Fruit fly (Drosophila melanogaster) whole organism, prepupa: ENCODE measurements around the gene CG3288.

Source experiments
- CG10631 ChIP-seq: fragments of 200-800 bp; sonication (Bioruptor generic); optimal IDR thresholded peaks from 2 replicates; lab custom pipeline; 2016; ENCODE audit warnings: missing biosample characterization, missing genetic modification characterization
- CG1621 ChIP-seq: fragments of 200-800 bp; sonication (Bioruptor generic); optimal IDR thresholded peaks from 3 replicates; lab custom pipeline; 2018; ENCODE audit warnings: missing biosample characterization, mild to moderate bottlenecking, missing genetic modification characterization
- CG31627 ChIP-seq: fragments of 200-800 bp; sonication (Bioruptor generic); optimal IDR thresholded peaks from 3 replicates; lab custom pipeline; 2016; ENCODE audit warnings: missing biosample characterization, missing genetic modification characterization
- CG32006 ChIP-seq: fragments of 200-800 bp; sonication (Bioruptor generic); optimal IDR thresholded peaks from 3 replicates; lab custom pipeline; 2017; ENCODE audit warnings: missing biosample characterization, mild to moderate bottlenecking, missing genetic modification characterization
- CG3919 ChIP-seq: fragments of 200-800 bp; sonication (Bioruptor generic); optimal IDR thresholded peaks from 3 replicates; lab custom pipeline; 2016; ENCODE audit warnings: missing biosample characterization, missing genetic modification characterization
- CG6808 ChIP-seq: fragments of 200-800 bp; sonication (Bioruptor generic); optimal IDR thresholded peaks from 3 replicates; lab custom pipeline; 2017; ENCODE audit warnings: missing biosample characterization, missing genetic modification characterization, mild to moderate bottlenecking, moderate library complexity, missing genetic modification reagents
- CG8632 ChIP-seq: fragments of 200-800 bp; sonication (Bioruptor generic); optimal IDR thresholded peaks from 3 replicates; lab custom pipeline; 2016; ENCODE audit warnings: missing biosample characterization, missing genetic modification characterization
- Gug ChIP-seq: fragments of 200-800 bp; sonication (Bioruptor generic); IDR thresholded peaks from 2 replicates; pipeline ENCODE4 v1.3.6; 2022; ENCODE audit warnings: missing biosample characterization, missing genetic modification characterization
- OdsH ChIP-seq: fragments of 200-800 bp; sonication (Bioruptor generic); optimal IDR thresholded peaks from 3 replicates; lab custom pipeline; 2016; ENCODE audit warnings: missing biosample characterization, missing genetic modification characterization
- cyc ChIP-seq: fragments of 200-800 bp; sonication (Bioruptor generic); optimal IDR thresholded peaks from 3 replicates; lab custom pipeline; 2016; ENCODE audit warnings: missing biosample characterization, missing genetic modification characterization
- dsx ChIP-seq: fragments of 200-800 bp; optimal IDR thresholded peaks from 3 replicates; lab custom pipeline; 2019; ENCODE audit warnings: missing biosample characterization, mild to moderate bottlenecking, missing genetic modification characterization, moderate library complexity; ENCODE audit not compliant: poor library complexity, severe bottlenecking
- fkh ChIP-seq: fragments of 200-800 bp; sonication (Bioruptor generic); optimal IDR thresholded peaks from 3 replicates; lab custom pipeline; 2017; ENCODE audit warnings: missing biosample characterization, mild to moderate bottlenecking, missing genetic modification characterization, moderate library complexity
- net ChIP-seq: fragments of 200-800 bp; sonication (Bioruptor generic); optimal IDR thresholded peaks from 3 replicates; lab custom pipeline; 2016; ENCODE audit warnings: missing biosample characterization, missing genetic modification characterization

DNA sequence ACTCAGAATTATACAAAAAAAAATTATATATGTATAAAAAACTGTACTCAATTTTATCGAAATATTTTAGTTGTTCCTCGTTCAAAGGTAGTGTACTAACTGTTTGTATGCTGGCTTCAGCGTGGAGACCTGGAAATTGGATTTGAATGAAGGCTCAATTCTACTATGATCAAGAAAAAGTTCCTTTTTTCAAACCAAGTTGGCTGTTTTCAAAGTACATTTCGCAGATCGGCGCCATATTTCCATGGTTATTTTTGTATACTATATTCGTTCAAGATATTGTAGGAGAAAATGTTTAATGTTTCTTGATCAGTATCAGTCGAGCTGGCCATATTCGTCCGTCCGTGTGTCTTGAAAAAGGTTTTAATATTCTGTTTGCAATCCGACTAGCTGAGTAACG, 18.1 kb upstream of the CG3288 start, which contains the start of gene Mst77F:
- no peak for TF ChIP-seq CG3919 (GFP tag; lab: Kevin White, UChicago)
- TF ChIP-seq cyc, result no peak
- TF ChIP-seq CG8632 (GFP tag; lab: Kevin White, UChicago), result no peak
- no peak for TF ChIP-seq Gug (GFP tag; lab: Robert Waterston, UW)
- TF ChIP-seq CG6808 (GFP tag; lab: Kevin White, UChicago), result no peak
- TF ChIP-seq dsx (GFP tag; lab: Kevin White, UChicago), result no peak
- no peak for TF ChIP-seq OdsH
- no peak for TF ChIP-seq CG31627 (GFP tag; lab: Kevin White, UChicago)
- no peak for TF ChIP-seq CG1621 (tag; lab: Kevin White, UChicago)
- no peak for TF ChIP-seq CG10631 (GFP tag; lab: Kevin White, UChicago)
- TF ChIP-seq net (GFP tag; lab: Kevin White, UChicago), result no peak
- no peak for TF ChIP-seq fkh (GFP tag; lab: Kevin White, UChicago)
- TF ChIP-seq CG32006 (GFP tag; lab: Kevin White, UChicago), result no peak
